Fruit fly (Drosophila melanogaster): ENCODE measurements around the gene croc.

Gene croc

DNA sequence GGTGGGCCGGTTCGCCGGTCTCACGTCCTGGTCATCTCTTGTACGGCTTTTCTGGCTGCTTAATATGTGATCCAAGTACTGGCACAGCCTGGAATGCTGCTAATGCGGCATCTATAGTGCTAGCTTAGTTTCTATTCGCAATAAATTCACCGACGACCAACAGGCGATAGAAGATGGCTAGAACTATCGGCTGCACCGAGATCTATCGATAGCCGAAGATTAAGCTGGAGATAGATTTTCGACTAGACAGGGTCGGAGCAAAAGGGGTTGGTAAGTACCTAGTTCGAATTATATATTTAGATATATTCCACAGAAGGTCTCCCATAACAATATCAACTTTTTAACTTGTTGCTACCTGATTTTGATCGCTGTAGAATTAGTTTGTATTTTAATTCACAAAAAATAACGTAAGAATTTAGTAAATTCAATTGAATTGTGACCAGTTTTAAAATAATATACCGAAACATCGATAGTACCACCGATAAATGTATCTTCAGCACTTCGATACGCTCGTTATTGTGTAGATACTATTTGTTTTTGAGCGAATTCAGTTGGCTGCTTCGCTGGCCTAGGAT is 31.2 kb upstream of the croc start, which contains the start of the genes Glg1 and M6 (continued):
- TF ChIP-seq CG17361 (GFP tag; IDR thresholded peaks at IDR 0.05) (peak; percentile 84), wor (GFP tag; IDR thresholded peaks at IDR 0.05) (no peak), stc (GFP tag; IDR thresholded peaks at IDR 0.05) (no peak), odd (GFP tag; optimal IDR thresholded peaks at IDR 0.05) (no peak), CG17829 (tag; optimal IDR thresholded peaks at IDR 0.05) (peak; percentile 74), run (tag; optimal IDR thresholded peaks at IDR 0.05) (no peak), seq (GFP tag; IDR thresholded peaks at IDR 0.05) (no peak), CG9727 (GFP tag; optimal IDR thresholded peaks at IDR 0.05) (peak; percentile 67), CG18011 (GFP tag; optimal IDR thresholded peaks at IDR 0.05) (peak; percentile 44), CG31388 (GFP tag; optimal IDR thresholded peaks at IDR 0.05) (no peak), HLHmδ (GFP tag; optimal IDR thresholded peaks at IDR 0.05) (no peak), Hey (tag; optimal IDR thresholded peaks at IDR 0.05) (no peak), CG31365 (tag; optimal IDR thresholded peaks at IDR 0.05) (no peak), CG17385 (GFP tag; optimal IDR thresholded peaks at IDR 0.05) (peak; percentile 63), CG7556 (GFP tag; optimal IDR thresholded peaks at IDR 0.05) (peak; percentile 61), CG15696 (tag; optimal IDR thresholded peaks at IDR 0.05) (peak; percentile 66), CG10274 (GFP tag; optimal IDR thresholded peaks at IDR 0.05) (no peak), cwo (GFP tag; optimal IDR thresholded peaks at IDR 0.05) (peak; percentile 47), NFAT (GFP tag; IDR thresholded peaks at IDR 0.05) (peak; percentile 60), Mes4 (GFP tag; optimal IDR thresholded peaks at IDR 0.05) (no peak), gsb-n (tag; optimal IDR thresholded peaks at IDR 0.05) (peak; percentile 76), zen2 (GFP tag; IDR thresholded peaks at IDR 0.05; ENCODE audit: partially characterized antibody) (peak; percentile 74), repo (GFP tag; optimal IDR thresholded peaks at IDR 0.05) (no peak), CG8359 (GFP tag; optimal IDR thresholded peaks at IDR 0.05; ENCODE audit: borderline replicate concordance) (no peak), sr (GFP tag; IDR thresholded peaks at IDR 0.05) (no peak), tio (GFP tag; optimal IDR thresholded peaks at IDR 0.05) (no peak), CG18599 (GFP tag; optimal IDR thresholded peaks at IDR 0.05) (peak; percentile 77), ttk (GFP tag; IDR thresholded peaks at IDR 0.05) (no peak), Antp (GFP tag; optimal IDR thresholded peaks at IDR 0.05) (peak; percentile 64), CG10431 (GFP tag; optimal IDR thresholded peaks at IDR 0.05) (no peak), Bdp1 (GFP tag; optimal IDR thresholded peaks at IDR 0.05) (peak; percentile 38), Oli (tag; optimal IDR thresholded peaks at IDR 0.05) (peak; percentile 53), grn (GFP tag; optimal IDR thresholded peaks at IDR 0.05) (peak; percentile 93), CG12744 (GFP tag; optimal IDR thresholded peaks at IDR 0.05) (peak; percentile 48), sna (GFP tag; IDR thresholded peaks at IDR 0.05; ENCODE audit: partially characterized antibody) (peak; percentile 95), CG6654 (GFP tag; optimal IDR thresholded peaks at IDR 0.05) (no peak), CoRest (tag; optimal IDR thresholded peaks at IDR 0.05) (peak; percentile 83), Kr (GFP tag; optimal IDR thresholded peaks at IDR 0.05) (no peak), CG12769 (tag; optimal IDR thresholded peaks at IDR 0.05) (peak; percentile 80), CG11093 (GFP tag; IDR thresholded peaks at IDR 0.05) (no peak), tap (tag; optimal IDR thresholded peaks at IDR 0.05) (peak; percentile 18), sima (GFP tag; optimal IDR thresholded peaks at IDR 0.05) (no peak), Hr78 (GFP tag; optimal IDR thresholded peaks at IDR 0.05) (peak in 1 of 2 experiments; percentile 40), CG15601 (tag; optimal IDR thresholded peaks at IDR 0.05) (peak; percentile 56), ssp (GFP tag; IDR thresholded peaks at IDR 0.05) (peak; percentile 44; the same call in 1 of the 2 replicates), Ets65A (GFP tag) (peak; percentile 94), CG18262 (tag; optimal IDR thresholded peaks at IDR 0.05) (peak; percentile 64), GATAe (GFP tag; conservative IDR thresholded peaks at IDR 0.05) (no peak), CG13424 (tag; optimal IDR thresholded peaks at IDR 0.05) (peak; percentile 74), CG3407 (GFP tag; optimal IDR thresholded peaks at IDR 0.05) (no peak)
